Fruit fly (Drosophila melanogaster) whole organism, wandering third instar larva: ENCODE results near the gene png.

Source experiments
- CG9705 ChIP-seq: fragments of 200-800 bp; sonication (Bioruptor generic); optimal IDR thresholded peaks from 2 replicates; lab custom pipeline; 2018; ENCODE audit warnings: missing biosample characterization, mild to moderate bottlenecking, missing genetic modification characterization
- CrebA ChIP-seq: fragments of 200-800 bp; sonication (Bioruptor generic); optimal IDR thresholded peaks from 2 replicates; lab custom pipeline; 2016; ENCODE audit warnings: missing biosample characterization, mild to moderate bottlenecking, missing genetic modification characterization, borderline replicate concordance
- Dfd ChIP-seq: fragments of >200 bp; optimal IDR thresholded peaks from 2 replicates; lab custom pipeline; 2017; ENCODE audit warnings: missing biosample characterization, missing genetic modification characterization
- Dif ChIP-seq: fragments of 200-275, 200-300 bp; sonication (Bioruptor generic); optimal IDR thresholded peaks from 2 replicates; lab custom pipeline; 2018; ENCODE audit warnings: missing biosample characterization, missing genetic modification characterization; ENCODE audit not compliant: partially characterized antibody
- GATAd ChIP-seq: sonication (Bioruptor generic); optimal IDR thresholded peaks from 2 replicates; lab custom pipeline; 2016; ENCODE audit warnings: missing biosample characterization, missing genetic modification characterization
- HLH106 ChIP-seq: fragments of 200-800 bp; optimal IDR thresholded peaks from 3 replicates; lab custom pipeline; 2019; ENCODE audit warnings: missing biosample characterization, mild to moderate bottlenecking, missing genetic modification characterization, moderate library complexity
- Hnf4 ChIP-seq: fragments of 200-800 bp; sonication (Bioruptor generic); optimal IDR thresholded peaks from 2 replicates; lab custom pipeline; 2016; ENCODE audit warnings: missing biosample characterization, mild to moderate bottlenecking, missing genetic modification characterization
- Hr78 ChIP-seq: fragments of >200 bp; optimal IDR thresholded peaks from 2 replicates; lab custom pipeline; 2017; ENCODE audit warnings: missing biosample characterization, missing genetic modification characterization
- Hr83 ChIP-seq: fragments of 200-300 bp; sonication (Bioruptor generic); optimal IDR thresholded peaks from 2 replicates; lab custom pipeline; 2016; ENCODE audit warnings: missing biosample characterization, mild to moderate bottlenecking, missing genetic modification characterization, moderate library complexity; ENCODE audit not compliant: poor library complexity, severe bottlenecking
- Jra ChIP-seq: sonication (Bioruptor generic); optimal IDR thresholded peaks from 2 replicates; lab custom pipeline; 2016; ENCODE audit warnings: missing biosample characterization, missing genetic modification characterization
- Mio ChIP-seq: sonication (Bioruptor generic); optimal IDR thresholded peaks from 2 replicates; lab custom pipeline; 2016; ENCODE audit warnings: missing biosample characterization, missing genetic modification characterization
- Myc ChIP-seq: fragments of >200 bp; optimal IDR thresholded peaks from 2 replicates; lab custom pipeline; 2017
- N ChIP-seq: fragments of >200 bp; optimal IDR thresholded peaks from 2 replicates; lab custom pipeline; 2018; ENCODE audit warnings: missing biosample characterization, missing external identifiers, missing genetic modification characterization
- OdsH ChIP-seq: fragments of 200-800 bp; sonication (Bioruptor generic); optimal IDR thresholded peaks from 2 replicates; lab custom pipeline; 2016; ENCODE audit warnings: missing biosample characterization, mild to moderate bottlenecking, missing genetic modification characterization
- Rel ChIP-seq, 2 experiments: fragments of 200-800 bp; sonication (Bioruptor generic) in 1 of 2; optimal IDR thresholded peaks; 2 replicates in 1 of 2; 3 replicates in 1 of 2; lab custom pipeline; 2016 to 2019; ENCODE audit warnings: mild to moderate bottlenecking in 2 of 2, missing biosample characterization in 2 of 2, missing genetic modification characterization in 2 of 2, moderate library complexity in 1 of 2
- Sp1 ChIP-seq: fragments of 200-800 bp; sonication (Bioruptor generic); optimal IDR thresholded peaks from 3 replicates; lab custom pipeline; 2019; ENCODE audit warnings: missing biosample characterization, mild to moderate bottlenecking, missing genetic modification characterization, moderate library complexity
- br ChIP-seq: fragments of 200-800 bp; sonication (Bioruptor generic); optimal IDR thresholded peaks from 2 replicates; lab custom pipeline; 2016; ENCODE audit warnings: missing biosample characterization, missing genetic modification characterization
- brk ChIP-seq: fragments of 200-800 bp; sonication (Bioruptor generic); optimal IDR thresholded peaks from 2 replicates; lab custom pipeline; 2016; ENCODE audit warnings: missing biosample characterization, mild to moderate bottlenecking, missing genetic modification characterization
- dl ChIP-seq, 2 experiments: fragments of 175-275, 200-275 bp in 1 of 2; fragments of 200-275 bp in 1 of 2; sonication (Bioruptor generic); optimal IDR thresholded peaks; lab custom pipeline; 2018; ENCODE audit warnings: mild to moderate bottlenecking in 2 of 2, missing biosample characterization in 2 of 2, missing genetic modification characterization in 2 of 2, moderate library complexity in 2 of 2; ENCODE audit not compliant: partially characterized antibody in 2 of 2, insufficient read depth in 1 of 2
- dmrt93B ChIP-seq: fragments of 200-800 bp; sonication (Bioruptor generic); optimal IDR thresholded peaks from 2 replicates; lab custom pipeline; 2018; ENCODE audit warnings: missing biosample characterization, mild to moderate bottlenecking, missing genetic modification characterization
- dsf ChIP-seq: sonication (Bioruptor generic); optimal IDR thresholded peaks from 2 replicates; lab custom pipeline; 2016; ENCODE audit warnings: missing biosample characterization, missing genetic modification characterization, borderline replicate concordance
- ey ChIP-seq: fragments of 200-800 bp; sonication (Bioruptor generic); optimal IDR thresholded peaks from 2 replicates; lab custom pipeline; 2016; ENCODE audit warnings: missing biosample characterization, missing genetic modification characterization
- foxo ChIP-seq, 2 experiments: fragments of 200-800 bp; sonication (Bioruptor generic); optimal IDR thresholded peaks; 2 replicates in 1 of 2; 3 replicates in 1 of 2; lab custom pipeline; 2016 to 2017; ENCODE audit warnings: missing biosample characterization in 2 of 2, missing genetic modification characterization in 2 of 2
- fru ChIP-seq: fragments of 200-800 bp; sonication (Bioruptor generic); optimal IDR thresholded peaks from 3 replicates; lab custom pipeline; 2016; ENCODE audit warnings: missing biosample characterization, mild to moderate bottlenecking, missing genetic modification characterization
- h ChIP-seq: fragments of 200-800 bp; sonication (Bioruptor generic); optimal IDR thresholded peaks from 3 replicates; lab custom pipeline; 2016; ENCODE audit warnings: missing biosample characterization, mild to moderate bottlenecking, missing genetic modification characterization
- jim ChIP-seq: fragments of 175-275, 200-325 bp; sonication (Bioruptor generic); optimal IDR thresholded peaks from 2 replicates; lab custom pipeline; 2016; ENCODE audit warnings: missing biosample characterization, mild to moderate bottlenecking, missing genetic modification characterization
- lola ChIP-seq: fragments of >200 bp; optimal IDR thresholded peaks from 2 replicates; lab custom pipeline; 2017; ENCODE audit warnings: missing biosample characterization, missing genetic modification characterization
- pan ChIP-seq: fragments of >200 bp; optimal IDR thresholded peaks from 2 replicates; lab custom pipeline; 2017
- psq ChIP-seq: fragments of 200-800 bp; sonication (Bioruptor generic); optimal IDR thresholded peaks from 3 replicates; lab custom pipeline; 2017; ENCODE audit warnings: missing biosample characterization, mild to moderate bottlenecking, missing genetic modification characterization, moderate library complexity
- rgr ChIP-seq: fragments of 200-800 bp; sonication (Bioruptor generic); optimal IDR thresholded peaks from 3 replicates; lab custom pipeline; 2016; ENCODE audit warnings: missing biosample characterization, mild to moderate bottlenecking, missing genetic modification characterization
- sage ChIP-seq: fragments of 200-800 bp; sonication (Bioruptor generic); optimal IDR thresholded peaks from 2 replicates; lab custom pipeline; 2016; ENCODE audit warnings: missing biosample characterization, mild to moderate bottlenecking, missing genetic modification characterization
- sv ChIP-seq: fragments of 200-800 bp; sonication (Bioruptor generic); optimal IDR thresholded peaks from 3 replicates; lab custom pipeline; 2016; ENCODE audit warnings: missing biosample characterization, missing genetic modification characterization
- tai ChIP-seq: sonication (Bioruptor generic); optimal IDR thresholded peaks from 2 replicates; lab custom pipeline; 2016; ENCODE audit warnings: missing biosample characterization, missing genetic modification characterization
- usp ChIP-seq: fragments of >200 bp; optimal IDR thresholded peaks from 2 replicates; lab custom pipeline; 2017; ENCODE audit warnings: missing biosample characterization, missing genetic modification characterization
- woc ChIP-seq: sonication (Bioruptor generic); optimal IDR thresholded peaks from 2 replicates; lab custom pipeline; 2016; ENCODE audit warnings: missing biosample characterization, mild to moderate bottlenecking, missing genetic modification characterization

png gene

DNA sequence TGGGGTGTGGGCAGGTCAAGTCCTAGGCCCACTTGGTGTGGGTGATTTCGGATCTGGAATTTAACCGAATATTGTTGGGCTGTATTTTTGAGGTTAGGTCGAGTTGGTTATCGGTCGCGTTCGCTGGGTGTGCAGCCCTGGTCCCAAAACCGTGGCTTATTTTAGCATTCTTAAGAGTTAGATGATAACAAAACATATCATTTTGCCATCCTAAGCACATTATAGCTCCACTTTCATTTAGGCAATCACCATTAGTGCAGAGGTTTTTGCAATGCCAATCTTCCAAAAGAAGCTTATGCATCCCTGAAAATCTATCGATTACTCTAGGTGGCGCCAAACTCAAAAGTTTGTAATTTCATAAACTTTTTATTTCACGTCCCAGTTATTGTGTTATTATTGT is 8.1 kb downstream of the png start, which contains the start of gene MTPAP:
TSS of gene MTPAP (minus strand) at position 103 of the 400 bp plus-strand sequence.
- TF ChIP-seq tai (GFP tag; lab: Kevin White, UChicago) (no peak), br (no peak), Rel (GFP tag; optimal IDR thresholded peaks at IDR 0.05; lab: Kevin White, UChicago) (no peak), Rel (tag; optimal IDR thresholded peaks at IDR 0.05; lab: Kevin White, UChicago) (no peak), N (GFP tag; lab: Kevin White, UChicago) (no peak), Dfd (GFP tag; lab: Kevin White, UChicago) (no peak), pan (no peak), HLH106 (tag; lab: Kevin White, UChicago) (peak; percentile 5), psq (GFP tag; lab: Kevin White, UChicago) (no peak), Myc (lab: Kevin White, UChicago) (peak; percentile 51), h (GFP tag; lab: Kevin White, UChicago) (peak; percentile 9), fru (GFP tag; lab: Kevin White, UChicago) (no peak), Sp1 (GFP tag; lab: Kevin White, UChicago) (peak; percentile 11), CG9705 (GFP tag; lab: Kevin White, UChicago) (no peak), sv (no peak)

DNA sequence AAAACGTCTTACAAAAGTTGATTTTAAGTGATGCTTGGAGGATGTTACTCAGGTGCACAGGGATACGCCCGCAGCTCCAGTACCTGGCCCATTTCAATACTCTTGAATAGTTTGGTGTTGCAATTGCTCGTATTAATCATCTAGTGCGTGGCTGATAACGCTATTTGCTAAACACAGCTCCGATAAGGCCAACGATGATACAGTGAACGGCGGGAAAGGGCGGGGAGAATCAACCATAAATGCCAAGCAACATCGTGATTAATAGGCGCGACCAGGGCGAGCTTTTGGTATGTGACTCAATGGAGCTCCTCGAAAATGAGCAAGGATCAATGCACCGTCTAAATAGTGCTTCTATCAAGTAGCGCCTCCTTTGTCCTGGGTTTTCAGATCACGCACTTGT is 10.6 kb downstream of the png start:
- TF ChIP-seq dmrt93B (GFP tag; lab: Kevin White, UChicago) (no peak), HLH106 (tag; lab: Kevin White, UChicago) (no peak), woc (no peak), OdsH (GFP tag; lab: Kevin White, UChicago) (no peak), br (no peak), ey (GFP tag; lab: Kevin White, UChicago) (no peak), brk (no peak), foxo (GFP tag; optimal IDR thresholded peaks at IDR 0.05; lab: Kevin White, UChicago) (no peak), Dif (GFP tag; lab: Kevin White, UChicago) (no peak), Mio (no peak), Hr83 (no peak)

DNA sequence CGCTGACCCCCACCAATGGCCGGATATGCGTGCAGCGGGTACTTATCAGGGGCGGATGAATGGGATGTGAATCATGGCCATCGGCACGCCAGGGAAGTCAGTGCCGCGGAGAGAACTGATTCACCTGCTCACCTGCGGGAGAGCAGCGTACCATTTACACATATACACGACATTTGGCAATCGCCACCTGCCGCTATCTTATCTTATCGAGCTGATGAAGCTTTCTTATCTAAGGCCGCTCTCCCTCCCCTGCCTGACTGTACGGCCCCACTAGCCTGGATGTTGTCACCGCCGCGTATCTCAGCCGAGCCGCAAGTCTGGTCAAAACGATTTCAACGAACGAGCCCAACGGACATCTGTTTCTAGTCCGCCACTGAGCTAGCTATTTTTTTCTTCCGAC is 11.1 kb downstream of the png start, which contains the start of gene Tsp2A:
TSS of gene Tsp2A (plus strand) at position 298 of the 400 bp plus-strand sequence.
- TF ChIP-seq fru (GFP tag; lab: Kevin White, UChicago) (no peak), h (GFP tag; lab: Kevin White, UChicago) (peak; percentile 37), Jra (GFP tag; lab: Kevin White, UChicago) (no peak), woc (no peak), Hr83 (no peak)

DNA sequence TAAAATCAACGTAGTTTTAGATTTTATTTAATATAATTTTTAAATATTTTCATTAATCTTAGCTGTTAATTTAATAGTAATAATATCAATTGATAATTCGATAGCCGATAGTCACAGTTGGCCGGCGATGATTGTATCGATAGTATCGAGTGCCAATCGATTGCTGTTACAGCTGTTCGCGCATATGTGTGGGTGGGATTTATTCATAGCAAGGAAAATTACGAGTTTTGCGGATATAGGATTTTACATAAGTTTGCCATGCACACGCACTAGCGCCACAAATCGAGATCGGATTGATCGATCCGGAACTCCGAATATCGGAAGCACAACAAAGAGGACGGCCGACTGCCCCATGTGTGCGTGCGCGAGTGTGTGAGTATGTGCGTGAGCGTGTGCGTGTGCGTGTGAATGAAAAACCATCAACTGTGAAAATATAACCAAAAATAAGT is 15.4 kb downstream of the png start, which contains the start of gene Naa30A:
TSS of gene Naa30A (plus strand) at position 163 of the 449 bp plus-strand sequence.
- TF ChIP-seq psq (GFP tag; lab: Kevin White, UChicago) (peak; percentile 25), CG9705 (GFP tag; lab: Kevin White, UChicago) (no peak), Hnf4 (GFP tag; lab: Kevin White, UChicago) (no peak), rgr (GFP tag; lab: Kevin White, UChicago) (peak; percentile 10), h (GFP tag; lab: Kevin White, UChicago) (peak; percentile 29), N (GFP tag; lab: Kevin White, UChicago) (peak; percentile 20), Sp1 (GFP tag; lab: Kevin White, UChicago) (no peak)

DNA sequence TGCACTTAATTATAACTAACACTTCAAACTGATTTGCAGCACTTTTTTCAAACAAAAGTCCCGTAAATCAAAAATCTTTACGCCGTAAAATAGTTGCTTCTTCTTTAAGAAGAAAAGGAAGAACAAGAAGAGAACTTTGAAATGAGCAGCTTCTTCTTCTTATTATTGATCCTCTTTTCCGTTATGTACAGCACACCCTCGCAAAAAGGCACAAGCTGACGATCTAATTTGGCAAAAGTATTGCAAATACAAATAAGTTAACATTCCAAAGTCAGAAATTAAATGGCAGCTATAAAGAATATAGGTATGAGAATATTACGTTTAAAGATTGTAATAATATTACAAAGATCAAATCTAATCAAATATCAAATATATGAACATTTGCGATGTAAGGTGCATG is 15.9 kb downstream of the png start, which contains the start of gene CG11409:
TSS of gene CG11409 (minus strand) at position 60 of the 400 bp plus-strand sequence.
- no peak for TF ChIP-seq Hr78 (GFP tag; lab: Kevin White, UChicago)
- peak in 1 of 2 experiments; percentile 23 for TF ChIP-seq foxo (GFP tag; optimal IDR thresholded peaks at IDR 0.05; lab: Kevin White, UChicago)
- TF ChIP-seq br, result no peak
- TF ChIP-seq psq (GFP tag; lab: Kevin White, UChicago), result no peak
- no peak for TF ChIP-seq HLH106 (tag; lab: Kevin White, UChicago)

DNA sequence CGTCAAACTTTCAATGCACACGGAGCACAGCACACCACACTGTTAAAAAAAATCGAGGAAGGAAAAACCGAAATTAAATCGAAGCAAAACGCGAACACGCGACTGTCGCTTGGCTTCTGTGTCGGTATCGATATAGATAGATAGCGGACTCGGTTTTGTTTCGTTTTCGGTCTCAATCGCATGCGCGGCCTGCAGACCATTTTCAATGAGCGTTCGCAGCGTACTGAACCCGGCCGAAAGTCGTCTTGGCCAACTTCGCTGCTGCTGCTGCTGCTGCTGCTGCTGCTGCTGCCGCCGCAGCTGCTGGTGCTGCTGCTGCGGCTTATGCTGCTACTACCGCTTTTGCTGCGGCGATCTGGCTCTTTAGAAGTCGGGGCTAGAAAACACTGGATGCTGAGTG is 19.4 kb downstream of the png start:
- TF ChIP-seq dsf (GFP tag; lab: Kevin White, UChicago) (no peak), N (GFP tag; lab: Kevin White, UChicago) (no peak), usp (no peak), CrebA (no peak), sv (no peak), lola (GFP tag; lab: Kevin White, UChicago) (no peak), dl (GFP tag; optimal IDR thresholded peaks at IDR 0.05; lab: Kevin White, UChicago; ENCODE audit: insufficient read depth in 1 of 2, partially characterized antibody in 2 of 2) (no peak), Dfd (GFP tag; lab: Kevin White, UChicago) (no peak), woc (no peak), Hr83 (no peak), Dif (GFP tag; lab: Kevin White, UChicago) (no peak), jim (GFP tag; lab: Kevin White, UChicago) (no peak), OdsH (GFP tag; lab: Kevin White, UChicago) (no peak), sage (GFP tag; lab: Kevin White, UChicago) (no peak), GATAd (GFP tag; lab: Kevin White, UChicago) (no peak)
- TF ChIP-seq, all 38 proteins: peak for 0
